Worm (Caenorhabditis elegans): ENCODE data around the gene ZK1010.4.
A peak's percentile ranks its signal among the peaks of the same experiment; 100 is the strongest.

ZK1010.4 gene

DNA sequence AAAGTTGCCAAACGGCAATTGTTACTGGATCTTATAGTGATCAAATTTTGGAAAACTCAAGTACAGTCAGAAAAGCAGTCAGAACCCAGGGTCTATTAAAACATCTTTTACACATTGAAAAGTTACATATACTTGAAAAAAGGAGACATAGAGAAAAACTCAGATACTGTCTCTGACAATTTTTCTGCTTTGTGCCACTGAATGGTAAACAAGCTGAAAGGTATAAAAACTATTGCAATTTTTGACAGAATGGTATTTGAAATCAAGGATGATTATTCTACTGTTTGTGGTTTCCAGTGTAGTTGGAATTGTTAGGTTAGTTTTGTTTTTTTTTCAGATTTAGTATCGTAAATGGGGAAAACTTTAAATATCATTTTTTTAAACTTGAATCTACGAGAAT is 39.9 kb downstream of the ZK1010.4 start, which contains the start of gene cyp-13A11:
TSS of gene cyp-13A11 (plus strand) at position 266 of the 400 bp plus-strand sequence.
- TF ChIP-seq ceh-28 (tag; optimal IDR thresholded peaks at IDR 0.05) (no peak), egl-27 (tag; optimal IDR thresholded peaks at IDR 0.05) (no peak), nhr-23 (tag; optimal IDR thresholded peaks at IDR 0.05) (no peak), ztf-11 (tag; optimal IDR thresholded peaks at IDR 0.05) (no peak), zag-1 (tag; optimal IDR thresholded peaks at IDR 0.05) (no peak), fos-1 (tag; optimal IDR thresholded peaks at IDR 0.05) (no peak)

DNA sequence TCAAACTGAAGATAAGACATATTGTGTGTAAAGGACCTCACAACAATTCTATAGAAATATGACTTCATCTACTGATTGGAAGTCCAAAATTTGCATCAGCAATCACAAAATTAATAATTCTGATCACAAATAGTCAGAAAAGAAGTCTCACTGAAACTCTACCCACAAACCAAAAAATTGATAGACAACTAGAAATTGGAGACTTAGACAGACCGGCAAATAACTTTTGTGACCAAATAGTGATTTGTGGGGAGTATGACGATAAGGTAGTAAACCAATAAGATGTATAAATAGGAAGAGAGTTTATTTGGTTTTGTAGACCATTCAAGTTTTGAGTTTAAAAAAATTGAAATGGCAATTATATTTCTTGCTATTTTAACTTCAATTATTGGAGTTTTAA is 43.4 kb downstream of the ZK1010.4 start, which contains the start of gene cyp-13A12:
TSS of gene cyp-13A12 (plus strand) at position 267 of the 400 bp plus-strand sequence.
- TF ChIP-seq lin-15B (tag; optimal IDR thresholded peaks at IDR 0.05) (no peak), lin-39 (tag; optimal IDR thresholded peaks at IDR 0.05) (no peak), jun-1 (tag; optimal IDR thresholded peaks at IDR 0.05) (no peak), zag-1 (tag; optimal IDR thresholded peaks at IDR 0.05) (no peak), ZK546.5 (tag; optimal IDR thresholded peaks at IDR 0.05) (no peak), nhr-67 (tag; optimal IDR thresholded peaks at IDR 0.05) (no peak), ceh-9 (tag; optimal IDR thresholded peaks at IDR 0.05) (no peak), ama-1 (optimal IDR thresholded peaks at IDR 0.05) (no peak), nfya-1 (tag; optimal IDR thresholded peaks at IDR 0.05; ENCODE audit: insufficient read depth) (no peak), pha-4 (tag; optimal IDR thresholded peaks at IDR 0.05) (peak; percentile 7), nhr-12 (tag; optimal IDR thresholded peaks at IDR 0.05) (no peak), mml-1 (tag; optimal IDR thresholded peaks at IDR 0.05) (no peak), ceh-28 (tag; optimal IDR thresholded peaks at IDR 0.05) (no peak), ceh-82 (tag; optimal IDR thresholded peaks at IDR 0.05) (no peak), pqm-1 (tag; optimal IDR thresholded peaks at IDR 0.05) (peak; percentile 59), egl-5 (tag; optimal IDR thresholded peaks at IDR 0.05) (no peak), nhr-11 (tag; optimal IDR thresholded peaks at IDR 0.05) (no peak), nhr-77 (tag; optimal IDR thresholded peaks at IDR 0.05) (no peak), elt-1 (tag; optimal IDR thresholded peaks at IDR 0.05) (no peak), elt-2 (tag; optimal IDR thresholded peaks at IDR 0.05) (peak; percentile 46)

DNA sequence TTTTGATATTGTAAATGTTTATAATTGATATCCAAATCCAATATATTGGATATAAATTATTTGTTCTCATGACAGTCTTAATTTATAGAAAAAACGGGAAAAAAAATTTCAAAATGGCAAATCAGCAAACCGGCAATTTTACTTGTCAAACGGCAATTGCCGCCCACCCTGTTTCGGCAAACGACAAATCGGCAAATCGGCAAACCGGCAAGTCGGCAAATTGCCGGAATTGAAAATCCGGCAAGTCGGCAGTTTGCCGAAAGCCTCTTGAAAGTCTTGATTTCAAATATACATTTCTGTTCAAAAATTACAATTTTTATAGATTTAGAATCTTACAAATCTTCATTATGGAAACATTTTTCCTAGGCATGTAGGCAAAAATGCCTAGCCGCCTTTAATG is 47.1 kb downstream of the ZK1010.4 start:
- TF ChIP-seq fkh-2 (tag; optimal IDR thresholded peaks at IDR 0.05) (no peak), hmg-11 (tag; optimal IDR thresholded peaks at IDR 0.05) (no peak), nhr-11 (tag; optimal IDR thresholded peaks at IDR 0.05) (no peak), nhr-237 (tag; optimal IDR thresholded peaks at IDR 0.05) (no peak), nfya-1 (tag; optimal IDR thresholded peaks at IDR 0.05; ENCODE audit: insufficient read depth) (no peak), nhr-12 (tag; optimal IDR thresholded peaks at IDR 0.05) (no peak), ZK546.5 (tag; optimal IDR thresholded peaks at IDR 0.05) (no peak), ceh-82 (tag; optimal IDR thresholded peaks at IDR 0.05) (no peak), ama-1 (optimal IDR thresholded peaks at IDR 0.05) (no peak), egl-27 (tag; optimal IDR thresholded peaks at IDR 0.05) (no peak), nhr-28 (tag; optimal IDR thresholded peaks at IDR 0.05) (no peak), nhr-25 (tag; optimal IDR thresholded peaks at IDR 0.05) (no peak), daf-12 (tag; optimal IDR thresholded peaks at IDR 0.05) (no peak), R02D3.7 (tag; optimal IDR thresholded peaks at IDR 0.05) (no peak), sea-2 (GFP tag; optimal IDR thresholded peaks at IDR 0.05) (no peak), fkh-10 (GFP tag; optimal IDR thresholded peaks at IDR 0.05) (no peak), skn-1 (tag; optimal IDR thresholded peaks at IDR 0.05) (no peak)

DNA sequence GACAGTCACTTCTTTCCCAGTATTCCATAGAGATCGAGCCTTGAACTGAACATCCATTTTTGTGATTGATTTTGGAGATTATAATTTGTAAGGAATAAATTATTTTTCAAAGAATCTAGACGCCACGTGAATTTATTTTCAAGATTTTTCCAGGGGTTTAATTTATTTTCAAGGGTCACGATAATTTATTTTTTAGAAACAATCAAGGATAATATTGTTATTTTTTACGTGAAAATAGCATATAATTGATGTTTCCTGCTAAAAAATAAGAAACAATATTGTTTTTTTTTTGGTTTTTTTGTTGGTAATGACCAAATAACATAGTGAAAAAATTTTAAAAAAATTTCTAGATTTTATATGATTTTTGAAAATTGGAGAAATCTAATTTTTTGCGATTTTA is 48.7 kb downstream of the ZK1010.4 start, which contains the start of gene F14F7.4:
TSS of gene F14F7.4 (minus strand) at position 101 of the 400 bp plus-strand sequence.
- TF ChIP-seq nhr-77 (tag; optimal IDR thresholded peaks at IDR 0.05) (no peak), fkh-10 (GFP tag; optimal IDR thresholded peaks at IDR 0.05) (no peak), R02D3.7 (tag; optimal IDR thresholded peaks at IDR 0.05) (no peak), unc-39 (tag; optimal IDR thresholded peaks at IDR 0.05) (no peak), unc-62 (GFP tag; optimal IDR thresholded peaks at IDR 0.05) (no peak), daf-12 (tag; optimal IDR thresholded peaks at IDR 0.05) (no peak), lin-39 (tag; optimal IDR thresholded peaks at IDR 0.05) (no peak), ztf-4 (tag; optimal IDR thresholded peaks at IDR 0.05) (no peak), ceh-28 (tag; optimal IDR thresholded peaks at IDR 0.05) (no peak)
